Worm (Caenorhabditis elegans) whole organism, L1 larva: ENCODE results near the gene vit-2.
A peak's percentile ranks its signal among the peaks of the same experiment; 100 is the strongest.

ENCODE experiments used
- aly-2 ChIP-seq: fragments of 150-350 bp; optimal IDR thresholded peaks from 2 replicates; lab custom pipeline; 2014; ENCODE audit warnings: missing biosample characterization, missing genetic modification characterization
- ama-1 ChIP-seq: fragments of 150-350 bp; optimal IDR thresholded peaks from 2 replicates; lab custom pipeline; 2014
- blmp-1 ChIP-seq: fragments of 150-350 bp; optimal IDR thresholded peaks from 2 replicates; lab custom pipeline; 2014; ENCODE audit warnings: missing biosample characterization, missing genetic modification characterization
- ceh-8 ChIP-seq: fragments of 200-800 bp; sonication (Bioruptor generic); optimal IDR thresholded peaks from 2 replicates; lab custom pipeline; 2018; ENCODE audit warnings: mild to moderate bottlenecking, missing genetic modification characterization, moderate library complexity, missing compliant biosample characterization
- ces-1 ChIP-seq: fragments of 150-350 bp; optimal IDR thresholded peaks from 2 replicates; lab custom pipeline; 2014; ENCODE audit warnings: missing biosample characterization, missing genetic modification reagents, missing genetic modification characterization
- efl-1 ChIP-seq, 4 experiments: fragments of 150-350 bp; optimal IDR thresholded peaks in 3 of 4; peaks in 1 of 4; 1 replicate in 1 of 4; 2 replicates in 3 of 4; lab custom pipeline; 2014; ENCODE audit warnings: missing biosample characterization in 2 of 4, missing genetic modification characterization in 2 of 4, missing genetic modification reagents in 2 of 4
- elt-2 ChIP-seq: sonication (generic microtip); optimal IDR thresholded peaks from 2 replicates; lab custom pipeline; 2016; ENCODE audit warnings: missing genetic modification characterization, mild to moderate bottlenecking, inconsistent platforms, missing compliant biosample characterization, missing genetic modification reagents
- elt-3 ChIP-seq, 6 experiments: fragments of 150-350 bp in 1 of 6; sonication (generic microtip); optimal IDR thresholded peaks; 2 replicates each; lab custom pipeline; 2017 to 2018; ENCODE audit warnings: missing biosample characterization in 6 of 6, missing genetic modification characterization in 6 of 6, inconsistent platforms in 1 of 6
- ets-5 ChIP-seq: fragments of 200-800 bp; sonication (Bioruptor generic); IDR thresholded peaks from 2 replicates; pipeline ENCODE4 v1.3.6; 2022; ENCODE audit warnings: missing genetic modification characterization, missing compliant biosample characterization
- fkh-4 ChIP-seq: sonication (generic microtip); optimal IDR thresholded peaks from 2 replicates; lab custom pipeline; 2016; ENCODE audit warnings: missing compliant biosample characterization, missing genetic modification characterization, borderline replicate concordance
- lin-14 ChIP-seq: fragments of 200-800 bp; sonication (Bioruptor generic); optimal IDR thresholded peaks from 2 replicates; lab custom pipeline; 2018; ENCODE audit warnings: mild to moderate bottlenecking, missing genetic modification characterization, moderate library complexity, missing compliant biosample characterization
- lin-15B ChIP-seq: fragments of 150-350 bp; sonication (generic microtip); optimal IDR thresholded peaks from 3 replicates; lab custom pipeline; 2014; ENCODE audit warnings: missing biosample characterization, missing genetic modification characterization
- lin-35 ChIP-seq, 2 experiments: fragments of 150-350 bp; optimal IDR thresholded peaks; 2 replicates each; lab custom pipeline; 2014; ENCODE audit warnings: missing biosample characterization in 2 of 2, missing genetic modification characterization in 2 of 2, missing genetic modification reagents in 2 of 2
- lsy-2 ChIP-seq, 2 experiments: fragments of 150-350 bp; optimal IDR thresholded peaks; 2 replicates each; lab custom pipeline; 2014; ENCODE audit warnings: missing biosample characterization in 2 of 2, missing genetic modification characterization in 2 of 2
- mab-9 ChIP-seq: fragments of 200-800 bp; sonication (Bioruptor generic); IDR thresholded peaks from 2 replicates; pipeline ENCODE4 v1.3.6; 2022; ENCODE audit warnings: missing genetic modification reagents, missing genetic modification characterization, missing compliant biosample characterization
- mdl-1 ChIP-seq, 2 experiments: fragments of 150-350 bp; optimal IDR thresholded peaks; 2 replicates each; lab custom pipeline; 2014 to 2017; ENCODE audit warnings: missing biosample characterization in 2 of 2, missing genetic modification characterization in 2 of 2, inconsistent platforms in 1 of 2
- nhr-11 ChIP-seq: fragments of 150-350 bp; optimal IDR thresholded peaks from 2 replicates; lab custom pipeline; 2014; ENCODE audit warnings: missing biosample characterization, missing genetic modification characterization
- nhr-12 ChIP-seq: sonication (generic microtip); optimal IDR thresholded peaks from 2 replicates; lab custom pipeline; 2017; ENCODE audit warnings: missing biosample characterization, missing genetic modification characterization
- nhr-20 ChIP-seq: sonication (generic microtip); optimal IDR thresholded peaks from 2 replicates; lab custom pipeline; 2016; ENCODE audit warnings: mild to moderate bottlenecking, missing genetic modification characterization, missing compliant biosample characterization
- nhr-237 ChIP-seq: fragments of 150-350 bp; optimal IDR thresholded peaks from 2 replicates; lab custom pipeline; 2014; ENCODE audit warnings: missing biosample characterization, missing genetic modification characterization
- nhr-47 ChIP-seq: sonication (generic microtip); optimal IDR thresholded peaks from 2 replicates; lab custom pipeline; 2016; ENCODE audit warnings: mild to moderate bottlenecking, missing genetic modification characterization, moderate library complexity, missing compliant biosample characterization
- nhr-71 ChIP-seq: sonication (generic microtip); optimal IDR thresholded peaks from 2 replicates; lab custom pipeline; 2016; ENCODE audit warnings: mild to moderate bottlenecking, missing genetic modification characterization, moderate library complexity, missing compliant biosample characterization
- nhr-85 ChIP-seq: sonication (generic microtip); peaks from one replicate; lab custom pipeline; 2016; ENCODE audit warnings: missing genetic modification characterization, inconsistent platforms, missing compliant biosample characterization
- pqm-1 ChIP-seq: sonication (generic microtip); optimal IDR thresholded peaks from 3 replicates; lab custom pipeline; 2017; ENCODE audit warnings: missing biosample characterization, missing genetic modification characterization
- rnt-1 ChIP-seq: sonication (generic microtip); optimal IDR thresholded peaks from 2 replicates; lab custom pipeline; 2016; ENCODE audit warnings: mild to moderate bottlenecking, missing genetic modification characterization, moderate library complexity, missing compliant biosample characterization
- swsn-7 ChIP-seq: sonication (generic microtip); optimal IDR thresholded peaks from 2 replicates; lab custom pipeline; 2016; ENCODE audit warnings: missing genetic modification characterization, missing compliant biosample characterization
- tbx-2 ChIP-seq: sonication (generic microtip); optimal IDR thresholded peaks from 2 replicates; lab custom pipeline; 2016; ENCODE audit warnings: missing genetic modification characterization, missing compliant biosample characterization
- unc-98 ChIP-seq: fragments of 200-800 bp; sonication (Bioruptor generic); IDR thresholded peaks from 2 replicates; pipeline ENCODE4 v1.3.6; 2022; ENCODE audit warnings: missing genetic modification characterization, missing compliant biosample characterization
- vab-15 ChIP-seq: sonication (generic microtip); optimal IDR thresholded peaks from 2 replicates; lab custom pipeline; 2017; ENCODE audit warnings: missing genotype, mild to moderate bottlenecking, missing genetic modification characterization, missing compliant biosample characterization

vit-2 gene

DNA sequence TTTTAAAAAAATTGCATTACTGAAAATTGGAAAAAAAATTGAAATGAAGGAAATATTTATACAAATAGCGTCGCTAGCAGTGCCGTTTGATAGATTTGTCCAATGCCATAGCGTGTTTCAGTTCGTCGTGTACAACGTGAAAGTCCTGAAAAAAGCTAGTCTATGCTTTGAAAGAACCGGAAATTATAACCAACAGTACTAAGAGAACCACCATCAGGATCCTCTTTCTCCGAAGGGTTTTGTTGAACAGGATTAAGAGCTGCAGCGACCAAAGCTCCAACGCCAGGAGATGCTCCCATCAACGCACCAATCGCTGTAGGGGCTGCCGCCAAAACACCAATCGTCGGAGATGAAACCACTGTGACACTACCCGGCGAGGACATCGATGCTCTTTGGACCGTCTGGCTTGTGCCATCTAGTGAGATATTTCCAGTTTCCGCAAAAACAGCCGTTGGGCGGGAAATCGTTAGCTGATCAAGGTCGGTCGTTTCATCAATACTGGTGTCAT lies 5.4 kb downstream of the vit-2 start:
- TF ChIP-seq fkh-4: no peak
- TF ChIP-seq tbx-2 (tag; lab: Kevin White, UChicago): no peak
- no peak for TF ChIP-seq unc-98 (GFP tag; lab: Robert Waterston, UW)
- no peak for TF ChIP-seq nhr-47

- TF ChIP-seq nhr-11 (tag; lab: Kevin White, UChicago): no peak
- TF ChIP-seq, all 84 proteins: peak for 0
Measured at ce11 chrX:5106942-5107341, 6.1 kb downstream of the vit-2 start, which contains the start of gene C42D8.9. Gene C42D8.9 (minus strand): TSS chrX:5107042.

DNA sequence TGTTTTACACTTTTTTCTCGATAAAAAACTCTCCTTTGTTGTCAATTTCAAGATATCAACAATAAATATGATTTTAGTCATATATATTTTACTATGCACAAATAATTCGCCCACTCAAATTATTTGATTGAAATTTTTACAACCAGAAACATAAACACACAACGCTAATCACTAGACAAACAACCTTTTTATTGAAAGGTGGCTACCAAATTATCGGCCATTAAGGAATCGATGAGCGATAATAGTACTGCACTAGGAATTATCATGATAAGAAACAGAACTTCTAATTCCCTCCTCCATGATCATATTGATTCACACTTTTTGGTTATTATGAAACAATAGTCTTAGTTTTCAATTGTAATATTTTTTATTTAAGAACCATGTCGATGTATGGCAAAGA lies 8.3 kb downstream of the vit-2 start, which contains the start of gene C42D8.1:
TSS of gene C42D8.1 (plus strand) at position 377 of the 400 bp plus-strand sequence.
- TF ChIP-seq swsn-7 (tag; lab: Kevin White, UChicago) (no peak), elt-2 (tag; lab: Kevin White, UChicago) (peak; percentile 81), elt-3 (tag; optimal IDR thresholded peaks at IDR 0.05; lab: Kevin White, UChicago) (no peak)

DNA sequence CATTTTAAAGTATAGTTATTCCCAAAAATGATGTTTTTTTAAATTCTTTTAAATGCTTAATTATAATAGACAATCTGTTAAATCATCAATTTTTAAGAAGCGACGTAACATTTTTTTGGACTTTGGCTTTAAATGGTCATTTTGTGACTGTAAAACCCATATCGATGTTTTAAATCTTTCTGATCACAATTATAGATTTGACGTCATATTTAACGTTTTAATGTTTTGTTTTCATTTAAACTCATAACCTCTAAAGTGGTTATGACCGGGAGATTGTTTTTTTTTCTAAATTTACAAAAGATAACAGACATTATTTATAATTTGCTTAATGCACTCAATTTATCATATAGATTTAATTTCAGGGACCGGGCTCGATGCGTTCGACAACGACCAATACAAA lies 11.1 kb downstream of the vit-2 start:
- no peak for TF ChIP-seq elt-3 (tag; optimal IDR thresholded peaks at IDR 0.05; lab: Kevin White, UChicago)
- TF ChIP-seq rnt-1 (tag; lab: Kevin White, UChicago): no peak
- no peak for TF ChIP-seq lsy-2 (tag; optimal IDR thresholded peaks at IDR 0.05; lab: Kevin White, UChicago)
- no peak for TF ChIP-seq mab-9 (GFP tag; lab: Robert Waterston, UW)
- TF ChIP-seq vab-15 (tag; lab: Kevin White, UChicago): no peak
- no peak for TF ChIP-seq nhr-237 (tag; lab: Kevin White, UChicago)
- TF ChIP-seq nhr-12: no peak
- no peak for TF ChIP-seq pqm-1 (tag; lab: Kevin White, UChicago)
- no peak for TF ChIP-seq ces-1 (GFP tag; lab: Kevin White, UChicago)
- TF ChIP-seq ceh-8 (GFP tag; lab: Kevin White, UChicago): no peak

DNA sequence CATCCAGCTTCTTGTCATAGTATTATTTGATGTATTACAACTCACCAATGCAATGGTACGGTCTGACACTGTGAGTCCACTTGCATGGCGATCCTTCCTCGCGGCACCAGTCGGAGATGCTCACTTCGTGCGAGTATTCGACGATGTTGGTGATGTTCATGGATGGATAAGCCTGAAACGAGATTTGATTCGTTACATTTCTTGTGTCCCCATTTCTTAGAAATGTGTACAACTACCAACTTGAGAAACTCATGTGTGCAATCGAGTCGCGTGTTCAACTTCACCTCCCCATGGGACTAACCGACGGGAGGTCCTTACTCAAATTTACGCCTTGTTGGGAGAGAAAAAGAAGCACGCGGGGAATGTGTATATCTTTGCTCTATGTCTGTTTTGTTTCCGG lies 14.7 kb downstream of the vit-2 start:
- TF ChIP-seq lin-14 (GFP tag; lab: Kevin White, UChicago): peak; percentile 44
- TF ChIP-seq nhr-237 (tag; lab: Kevin White, UChicago): no peak
- TF ChIP-seq, all 84 proteins: peak for 1

DNA sequence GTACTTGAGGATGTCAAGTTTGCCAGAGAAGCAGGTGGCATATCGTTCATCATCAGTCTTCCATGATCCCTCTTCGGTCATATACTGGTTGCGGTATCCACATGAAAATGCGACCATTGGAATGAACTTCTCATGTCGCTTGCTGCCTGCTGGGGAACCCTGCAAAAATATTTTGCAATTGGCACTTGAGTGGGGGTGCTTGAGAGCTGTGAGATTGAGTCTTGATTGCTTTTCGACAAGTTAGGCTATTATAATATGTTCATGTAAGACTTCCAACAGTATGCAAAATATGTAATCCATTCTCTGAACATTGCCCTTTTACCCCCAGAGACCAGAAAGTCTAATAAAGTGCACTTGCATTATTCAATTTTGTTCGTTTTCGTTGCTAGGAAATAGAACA lies 15.3 kb downstream of the vit-2 start:
- TF ChIP-seq ama-1 (lab: Kevin White, UChicago): no peak
- TF ChIP-seq nhr-85 (tag; lab: Kevin White, UChicago): peak; percentile 64
- no peak for TF ChIP-seq ets-5 (GFP tag; lab: Robert Waterston, UW)

DNA sequence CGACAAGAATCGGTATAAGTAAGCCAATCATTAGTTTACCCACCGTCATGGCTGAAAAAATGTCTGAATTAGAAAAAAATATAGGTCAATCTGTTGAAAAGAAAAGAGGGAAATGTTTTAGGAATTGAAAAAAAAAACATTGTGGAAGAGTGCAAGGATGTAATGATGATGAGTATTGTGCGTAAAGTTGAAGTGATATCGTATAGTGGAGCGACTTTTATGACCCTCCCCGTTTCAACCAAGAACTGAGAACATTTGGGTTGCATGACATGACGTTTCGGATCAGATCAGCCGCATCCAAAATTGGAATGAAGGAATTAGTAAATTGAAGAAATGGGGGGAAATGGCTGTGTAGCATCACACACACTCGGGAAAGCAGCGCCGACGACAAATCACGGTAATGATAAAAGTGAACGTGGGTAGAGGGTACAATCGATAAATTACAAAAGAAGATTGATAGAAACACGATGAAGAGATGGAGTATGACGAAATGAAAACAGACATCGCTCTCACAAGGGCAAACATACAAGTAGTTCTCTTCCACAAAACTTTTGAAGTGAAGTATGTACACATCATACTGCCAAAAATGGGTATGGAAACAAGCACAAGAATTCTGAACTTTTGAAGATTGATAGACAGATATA lies 16.1 kb downstream of the vit-2 start, which contains the start of gene apl-1:
TSS of gene apl-1 (minus strand) at position 51 of the 644 bp plus-strand sequence.
- peak in 1 of 2 experiments; percentile 31 for TF ChIP-seq mdl-1 (tag; optimal IDR thresholded peaks at IDR 0.05; lab: Kevin White, UChicago)
- TF ChIP-seq lsy-2 (tag; optimal IDR thresholded peaks at IDR 0.05; lab: Kevin White, UChicago): peak in 1 of 2 experiments; percentile 26
- no peak for TF ChIP-seq aly-2 (tag; lab: Kevin White, UChicago)
- TF ChIP-seq nhr-20 (tag; lab: Kevin White, UChicago): peak; percentile 21
- no peak for TF ChIP-seq nhr-12
- TF ChIP-seq lin-35 (GFP tag; optimal IDR thresholded peaks at IDR 0.05; lab: Kevin White, UChicago): peak in 1 of 2 experiments; percentile 22
- TF ChIP-seq elt-3 (tag; optimal IDR thresholded peaks at IDR 0.05; lab: Kevin White, UChicago): peak in 1 of 6 experiments; percentile 58
- no peak for TF ChIP-seq ces-1 (GFP tag; lab: Kevin White, UChicago)
- TF ChIP-seq blmp-1 (tag; lab: Kevin White, UChicago): peak; percentile 89
- peak; percentile 30 for TF ChIP-seq nhr-85 (tag; lab: Kevin White, UChicago)
- TF ChIP-seq elt-2 (tag; lab: Kevin White, UChicago): no peak
- no peak for TF ChIP-seq efl-1 (optimal IDR thresholded peaks at IDR 0.05; lab: Kevin White, UChicago)
- peak in 1 of 2 experiments; percentile 43 for TF ChIP-seq efl-1 (GFP tag; optimal IDR thresholded peaks at IDR 0.05 in 1 of 2; lab: Kevin White, UChicago)
- TF ChIP-seq nhr-71: no peak
- TF ChIP-seq lin-15B: no peak
